Worm (Caenorhabditis elegans) whole organism, early embryonic: ENCODE measurements around the gene srab-12.

Experiments
- B0310.2 ChIP-seq: sonication (generic microtip); optimal IDR thresholded peaks from 2 replicates; lab custom pipeline; 2016; ENCODE audit warnings: mild to moderate bottlenecking, missing genetic modification characterization, missing compliant biosample characterization
- F13C5.2 ChIP-seq: sonication (generic microtip); optimal IDR thresholded peaks from 2 replicates; lab custom pipeline; 2017; ENCODE audit warnings: mild to moderate bottlenecking, missing genetic modification characterization, inconsistent platforms, missing compliant biosample characterization
- aly-1 ChIP-seq: sonication (generic microtip); optimal IDR thresholded peaks from 2 replicates; lab custom pipeline; 2016; ENCODE audit warnings: missing genetic modification characterization, missing compliant biosample characterization
- ama-1 ChIP-seq: fragments of 150-350 bp; optimal IDR thresholded peaks from 2 replicates; lab custom pipeline; 2014
- ceh-13 ChIP-seq: fragments of 200-800 bp; sonication (Bioruptor generic); optimal IDR thresholded peaks from 2 replicates; lab custom pipeline; 2018; ENCODE audit warnings: mild to moderate bottlenecking, missing genetic modification characterization, missing compliant biosample characterization
- ceh-36 ChIP-seq: sonication (generic microtip); optimal IDR thresholded peaks from 2 replicates; lab custom pipeline; 2016; ENCODE audit warnings: missing genetic modification characterization, inconsistent platforms, missing compliant biosample characterization
- ets-7 ChIP-seq: sonication (generic microtip); optimal IDR thresholded peaks from 2 replicates; lab custom pipeline; 2016; ENCODE audit warnings: missing genotype, missing genetic modification characterization, missing compliant biosample characterization
- flt-1 ChIP-seq: fragments of 200-800 bp; sonication (Bioruptor generic); IDR thresholded peaks from 2 replicates; pipeline ENCODE4 v1.3.6; 2022; ENCODE audit warnings: missing genetic modification characterization, missing compliant biosample characterization
- hmbx-1 ChIP-seq: sonication (generic microtip); optimal IDR thresholded peaks from 2 replicates; lab custom pipeline; 2016; ENCODE audit warnings: mild to moderate bottlenecking, missing genetic modification characterization, missing compliant biosample characterization
- hmg-4 ChIP-seq: fragments of 200-800 bp; sonication (Bioruptor generic); optimal IDR thresholded peaks from 2 replicates; lab custom pipeline; 2018; ENCODE audit warnings: mild to moderate bottlenecking, missing genetic modification characterization, missing compliant biosample characterization
- hnd-1 ChIP-seq: sonication (generic microtip); optimal IDR thresholded peaks from 2 replicates; lab custom pipeline; 2016; ENCODE audit warnings: missing genetic modification characterization, missing compliant biosample characterization
- pes-1 ChIP-seq: fragments of 200-800 bp; sonication (Bioruptor generic); IDR thresholded peaks from 2 replicates; pipeline ENCODE4 v1.3.6; 2022; ENCODE audit warnings: missing genetic modification reagents, missing genetic modification characterization, missing compliant biosample characterization
- scrt-1 ChIP-seq: fragments of 200-800 bp; sonication (Bioruptor generic); IDR thresholded peaks from 2 replicates; pipeline ENCODE4 v1.3.6; 2022; ENCODE audit warnings: missing genetic modification characterization, missing compliant biosample characterization
- sea-1 ChIP-seq: fragments of 200-800 bp; sonication (Bioruptor generic); conservative IDR thresholded peaks from 2 replicates; pipeline ENCODE4 v1.3.6; 2022; ENCODE audit warnings: missing genetic modification characterization, missing compliant biosample characterization
- tbx-11 ChIP-seq: fragments of 200-800 bp; sonication (Bioruptor generic); IDR thresholded peaks from 2 replicates; pipeline ENCODE4 v1.3.6; 2022; ENCODE audit warnings: missing genetic modification characterization, missing compliant biosample characterization
- tbx-37 ChIP-seq: fragments of 200-800 bp; sonication (Bioruptor generic); conservative IDR thresholded peaks from 2 replicates; pipeline ENCODE4 v1.3.6; 2022; ENCODE audit warnings: missing genetic modification reagents, missing genetic modification characterization, missing compliant biosample characterization
- tra-4 ChIP-seq: sonication (generic microtip); optimal IDR thresholded peaks from 2 replicates; lab custom pipeline; 2017; ENCODE audit warnings: missing genetic modification characterization, missing compliant biosample characterization

Gene srab-12

DNA sequence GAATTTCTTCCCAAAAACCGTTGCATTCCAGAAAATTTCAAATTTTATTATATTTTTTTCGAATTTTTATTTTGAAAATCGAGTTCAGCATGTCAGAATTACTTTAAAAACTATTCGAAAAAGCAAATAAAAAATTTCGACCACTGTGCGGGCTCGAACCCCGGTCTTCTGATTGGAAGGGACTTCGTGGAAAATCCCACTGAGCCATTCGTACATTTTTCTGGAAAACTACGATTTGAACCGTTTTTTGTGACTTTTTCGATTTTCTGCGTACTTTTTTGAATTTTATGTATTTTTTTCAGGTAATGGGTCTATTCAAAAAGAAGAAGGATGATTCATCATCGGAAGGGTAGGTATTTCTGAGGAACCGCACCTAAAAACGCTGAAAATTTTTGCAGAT lies 27.9 kb downstream of the srab-12 start, which contains the start of gene pgp-9:
Gene pgp-9, plus strand, starts transcription at position 301 of the 400 bp plus-strand sequence.
- TF ChIP-seq ama-1 (lab: Kevin White, UChicago), result no peak
- TF ChIP-seq flt-1 (GFP tag; lab: Robert Waterston, UW), result no peak

DNA sequence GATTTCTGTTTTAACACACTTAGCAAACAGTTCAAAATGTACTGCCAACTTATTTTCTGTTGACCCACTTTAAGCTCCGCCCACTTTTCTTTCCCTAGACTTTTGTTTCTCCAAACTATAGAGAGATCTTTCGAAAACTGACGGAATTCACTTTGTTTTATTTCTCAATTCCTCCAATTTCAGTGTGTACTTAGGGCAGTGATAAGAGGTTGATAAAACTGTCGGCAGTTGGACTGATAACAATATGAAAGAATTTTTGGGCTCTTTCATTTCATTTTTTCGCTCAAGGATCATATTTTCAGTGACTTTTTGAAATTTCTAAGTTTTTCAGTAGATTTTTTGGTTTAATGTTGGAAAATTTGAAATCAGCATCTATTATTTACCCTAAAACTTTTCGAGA lies 28.4 kb downstream of the srab-12 start:
- TF ChIP-seq B0310.2 (tag; lab: Kevin White, UChicago), result no peak
- TF ChIP-seq hmg-4 (GFP tag; lab: Kevin White, UChicago), result no peak
- TF ChIP-seq tbx-11 (GFP tag; lab: Robert Waterston, UW), result no peak
- TF ChIP-seq ceh-13 (GFP tag; lab: Kevin White, UChicago), result no peak
- TF ChIP-seq ets-7 (tag; lab: Kevin White, UChicago), result no peak
- no peak for TF ChIP-seq F13C5.2 (tag; lab: Kevin White, UChicago)
- TF ChIP-seq aly-1 (tag; lab: Kevin White, UChicago), result no peak
- TF ChIP-seq hmbx-1 (tag; lab: Kevin White, UChicago), result no peak
- TF ChIP-seq ceh-36 (tag; lab: Kevin White, UChicago), result no peak
- no peak for TF ChIP-seq ama-1 (lab: Kevin White, UChicago)
- no peak for TF ChIP-seq tbx-37 (GFP tag; lab: Robert Waterston, UW)
- TF ChIP-seq pes-1 (GFP tag; lab: Robert Waterston, UW), result no peak

DNA sequence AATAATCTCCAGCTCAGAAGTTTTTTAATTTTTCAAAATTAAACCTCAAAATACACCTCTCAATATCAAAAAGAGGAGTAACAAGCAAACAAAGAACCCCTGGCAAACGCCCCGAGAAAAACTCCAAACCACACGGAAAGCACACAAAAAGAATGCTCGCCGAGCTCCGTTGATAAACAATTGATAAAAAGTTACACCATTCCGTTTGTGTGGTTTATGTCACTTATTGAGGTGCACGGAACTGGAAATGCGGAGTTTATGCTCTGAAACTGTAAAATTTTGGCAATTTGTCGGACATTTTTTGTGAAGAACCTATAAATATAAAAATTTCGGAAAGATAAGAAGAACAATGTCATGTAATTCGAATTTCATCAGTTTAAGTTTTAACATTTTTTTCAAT lies 31.1 kb downstream of the srab-12 start:
- TF ChIP-seq tbx-37 (GFP tag; lab: Robert Waterston, UW), result no peak

DNA sequence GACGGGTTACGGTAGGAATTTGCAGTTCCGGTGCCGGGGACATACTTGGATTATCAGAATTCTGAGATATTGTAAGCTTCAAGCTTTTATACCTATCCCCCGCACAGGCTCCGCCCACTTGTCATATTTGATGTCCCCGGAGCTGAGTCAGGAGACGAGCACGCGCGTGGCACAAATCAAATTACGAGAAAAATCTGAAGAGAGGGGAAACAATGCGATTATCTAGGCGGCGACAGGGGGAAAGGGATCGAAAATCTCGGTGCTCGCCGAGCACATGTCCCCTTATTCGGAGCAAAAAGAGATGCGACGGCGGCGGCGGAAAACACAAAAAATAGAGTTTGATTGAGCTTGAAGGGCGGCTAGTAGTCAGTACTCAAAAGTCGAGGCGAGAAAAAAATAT lies 34.3 kb downstream of the srab-12 start, which contains the start of gene R12G8.1:
Gene R12G8.1, minus strand, starts transcription at position 63 of the 400 bp plus-strand sequence.
- no peak for TF ChIP-seq hmbx-1 (tag; lab: Kevin White, UChicago)
- no peak for TF ChIP-seq pes-1 (GFP tag; lab: Robert Waterston, UW)
- no peak for TF ChIP-seq F13C5.2 (tag; lab: Kevin White, UChicago)
- TF ChIP-seq ama-1 (lab: Kevin White, UChicago), result no peak
- TF ChIP-seq tra-4, result no peak
- TF ChIP-seq scrt-1, result no peak
- TF ChIP-seq B0310.2 (tag; lab: Kevin White, UChicago), result no peak
- no peak for TF ChIP-seq hmg-4 (GFP tag; lab: Kevin White, UChicago)
- no peak for TF ChIP-seq ceh-36 (tag; lab: Kevin White, UChicago)
- no peak for TF ChIP-seq sea-1 (GFP tag; lab: Robert Waterston, UW)
- TF ChIP-seq tbx-11 (GFP tag; lab: Robert Waterston, UW), result no peak
- TF ChIP-seq hnd-1 (tag; lab: Kevin White, UChicago), result no peak
- no peak for TF ChIP-seq tbx-37 (GFP tag; lab: Robert Waterston, UW)
- no peak for TF ChIP-seq flt-1 (GFP tag; lab: Robert Waterston, UW)
- no peak for TF ChIP-seq ets-7 (tag; lab: Kevin White, UChicago)
- no peak for TF ChIP-seq ceh-13 (GFP tag; lab: Kevin White, UChicago)
- no peak for TF ChIP-seq aly-1 (tag; lab: Kevin White, UChicago)

DNA sequence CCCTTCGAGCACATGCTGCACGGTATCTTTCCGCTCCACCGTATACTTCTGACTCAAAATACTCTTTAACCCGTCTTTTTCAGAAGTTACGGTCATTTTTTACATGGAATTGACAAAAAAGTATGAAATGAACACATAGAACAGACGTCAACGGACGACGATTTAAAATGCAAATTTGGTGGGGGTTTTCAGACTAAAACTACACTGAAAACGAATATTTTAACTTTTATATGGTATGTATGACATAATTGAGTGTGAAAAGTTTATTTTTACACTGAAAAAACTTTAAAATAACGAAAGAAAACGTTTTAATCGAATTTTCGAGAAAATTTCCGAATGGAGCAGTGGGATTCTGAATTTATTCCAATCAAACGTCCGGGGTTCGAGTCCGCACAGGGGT lies 36.5 kb downstream of the srab-12 start, which contains the start of gene twk-36:
Gene twk-36, minus strand, starts transcription at position 101 of the 400 bp plus-strand sequence.
- TF ChIP-seq scrt-1 (no peak), ama-1 (lab: Kevin White, UChicago) (no peak), tbx-11 (GFP tag; lab: Robert Waterston, UW) (no peak)

DNA sequence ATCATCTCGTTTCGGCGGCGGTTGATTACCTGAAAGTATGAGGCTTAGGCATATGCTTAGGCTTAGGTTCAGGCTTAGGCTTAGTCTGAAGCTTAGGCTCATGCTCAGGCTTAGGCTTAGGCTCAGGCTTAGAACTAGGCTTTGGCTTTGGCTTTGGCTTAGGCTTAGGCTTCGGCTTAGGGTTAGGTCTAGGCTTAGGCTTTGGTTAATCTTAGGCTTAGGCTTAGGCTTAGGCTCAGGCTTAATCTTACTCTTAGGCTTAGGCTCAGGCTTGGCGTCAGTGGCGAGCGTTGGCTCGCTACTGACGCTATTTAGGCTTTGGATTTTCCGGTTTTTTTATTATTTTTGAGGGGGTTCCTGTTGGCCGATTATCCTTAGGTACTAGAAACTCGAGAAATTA lies 39.6 kb downstream of the srab-12 start:
- peak; percentile 71 for TF ChIP-seq ceh-36 (tag; lab: Kevin White, UChicago)
- no peak for TF ChIP-seq pes-1 (GFP tag; lab: Robert Waterston, UW)

DNA sequence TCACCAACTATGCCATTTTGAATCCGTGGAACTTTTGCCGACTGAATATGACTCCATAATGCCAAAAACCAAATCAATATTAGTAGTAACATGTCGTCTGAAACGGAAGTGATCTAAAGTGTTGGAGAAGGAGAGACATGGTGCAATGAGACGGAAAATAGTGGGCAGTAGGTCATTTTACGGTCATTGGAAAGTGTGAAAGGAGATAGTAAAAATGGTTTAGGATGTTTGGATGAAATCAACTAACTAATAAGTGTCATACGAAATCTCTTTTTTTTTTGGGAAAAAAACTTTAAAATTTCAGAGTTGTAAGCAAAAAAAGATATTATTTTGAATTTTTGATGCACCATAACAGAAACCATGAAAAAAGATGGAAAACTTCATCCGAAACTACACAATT lies 43.6 kb downstream of the srab-12 start, which contains the start of gene cutl-4:
Gene cutl-4, minus strand, starts transcription at position 101 of the 400 bp plus-strand sequence.
- TF ChIP-seq pes-1 (GFP tag; lab: Robert Waterston, UW), result no peak

DNA sequence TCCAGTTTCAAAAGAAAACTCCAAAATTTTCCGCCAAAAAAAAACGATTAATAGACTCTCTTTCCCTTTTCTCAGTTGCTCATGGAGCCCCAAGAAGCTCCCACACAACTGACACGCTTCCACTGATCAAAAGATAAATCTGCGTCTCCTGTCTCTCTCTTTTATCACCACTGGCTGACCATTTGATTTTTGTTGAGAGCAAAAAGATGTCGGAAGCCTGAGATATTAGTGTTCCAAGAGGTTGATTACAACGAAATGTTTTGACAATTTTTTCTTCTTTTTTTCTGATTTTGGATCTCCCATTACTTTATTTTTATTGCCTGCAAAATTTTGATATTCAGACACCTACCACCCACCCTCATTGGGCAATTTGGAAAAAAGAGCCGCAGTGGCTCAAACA lies 50.9 kb downstream of the srab-12 start, which contains the start of gene twk-42:
Gene twk-42, minus strand, starts transcription at position 101 of the 400 bp plus-strand sequence.
- TF ChIP-seq hmg-4 (GFP tag; lab: Kevin White, UChicago) (no peak), tra-4 (no peak), F13C5.2 (tag; lab: Kevin White, UChicago) (no peak), B0310.2 (tag; lab: Kevin White, UChicago) (no peak), flt-1 (GFP tag; lab: Robert Waterston, UW) (no peak), aly-1 (tag; lab: Kevin White, UChicago) (no peak), ama-1 (lab: Kevin White, UChicago) (no peak), ceh-36 (tag; lab: Kevin White, UChicago) (no peak), hnd-1 (tag; lab: Kevin White, UChicago) (no peak), hmbx-1 (tag; lab: Kevin White, UChicago) (no peak), tbx-11 (GFP tag; lab: Robert Waterston, UW) (no peak), scrt-1 (no peak), pes-1 (GFP tag; lab: Robert Waterston, UW) (no peak), ets-7 (tag; lab: Kevin White, UChicago) (no peak), tbx-37 (GFP tag; lab: Robert Waterston, UW) (no peak), sea-1 (GFP tag; lab: Robert Waterston, UW) (no peak), ceh-13 (GFP tag; lab: Kevin White, UChicago) (no peak)
